Worm (Caenorhabditis elegans) whole organism, L3 larva: ENCODE measurements around the gene pud-4.

Experiments used
- R02D3.7 ChIP-seq: fragments of 150-350 bp; optimal IDR thresholded peaks from 2 replicates; lab custom pipeline; 2014; ENCODE audit warnings: missing biosample characterization, missing genetic modification characterization
- lin-39 ChIP-seq: fragments of 150-350 bp; optimal IDR thresholded peaks from 2 replicates; lab custom pipeline; 2018; ENCODE audit warnings: missing biosample characterization, missing genetic modification reagents, missing genetic modification characterization

DNA sequence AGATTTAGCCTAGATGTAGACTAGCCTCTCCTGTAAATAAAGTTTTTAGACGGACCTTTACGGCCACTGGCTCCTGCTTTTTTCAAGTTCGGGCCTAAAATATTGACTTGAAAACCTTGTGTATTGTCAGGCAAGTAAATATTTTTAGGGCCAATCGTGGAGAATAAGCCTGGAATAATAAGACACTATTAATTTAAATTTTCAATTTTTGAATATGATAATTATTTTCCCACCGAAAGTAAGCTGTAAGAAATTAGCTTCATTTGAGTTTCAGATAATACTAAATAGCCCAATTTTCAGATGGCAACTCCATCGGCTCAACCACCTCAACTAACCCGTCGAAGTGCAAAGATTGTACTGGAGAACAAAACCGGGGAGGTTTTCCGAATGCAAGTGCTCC, at the start of gene pud-4:
- no peak for TF ChIP-seq R02D3.7
- no peak for TF ChIP-seq lin-39 (tag; lab: Kevin White, UChicago)
